Fruit fly (Drosophila melanogaster): ENCODE measurements around the gene Tbc1d15-17.
A peak's percentile ranks its signal among the peaks of the same experiment; 100 is the strongest.

Gene Tbc1d15-17

DNA sequence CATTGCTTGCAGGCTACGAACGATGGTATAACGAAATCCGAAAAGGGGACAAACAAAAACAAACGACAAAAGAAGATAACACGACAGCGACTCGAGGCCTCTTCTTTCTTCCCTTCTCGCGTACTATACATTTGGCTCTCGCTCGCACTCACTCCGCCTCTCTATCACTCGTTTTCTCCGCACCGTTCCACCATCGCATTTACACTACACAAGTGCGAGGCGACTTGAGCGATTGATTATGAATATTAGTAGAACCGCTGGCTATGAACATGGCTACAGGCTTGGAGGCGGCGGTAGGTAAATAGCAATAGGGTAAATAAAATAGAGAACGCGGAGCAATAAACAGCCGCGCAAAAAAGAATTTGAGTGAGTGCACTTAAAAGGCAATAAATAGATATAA lies 13.5 kb downstream of the Tbc1d15-17 start (continued):
- peak; percentile 52 for TF ChIP-seq odd (GFP tag; optimal IDR thresholded peaks at IDR 0.05)
- peak; percentile 24 for TF ChIP-seq Asciz (GFP tag; optimal IDR thresholded peaks at IDR 0.05)
- TF ChIP-seq Dad (GFP tag; optimal IDR thresholded peaks at IDR 0.05) = no peak
- peak; percentile 87 for TF ChIP-seq CG15479 (GFP tag; optimal IDR thresholded peaks at IDR 0.05)
- peak; percentile 24 for TF ChIP-seq Mes4 (GFP tag; optimal IDR thresholded peaks at IDR 0.05)
- 0 out of 2 replicates have a peak, but pooled peaks have one; percentile 16 for TF ChIP-seq Xrp1 (GFP tag; IDR thresholded peaks at IDR 0.05)
- peak; percentile 35 for TF ChIP-seq CG10543 (GFP tag; optimal IDR thresholded peaks at IDR 0.05)
- no peak for TF ChIP-seq CG16813 (GFP tag; IDR thresholded peaks at IDR 0.05; ENCODE audit: partially characterized antibody)
- TF ChIP-seq TFAM (GFP tag; optimal IDR thresholded peaks at IDR 0.05) = no peak
- TF ChIP-seq CG32772 (GFP tag; IDR thresholded peaks at IDR 0.05) = no peak
- peak; percentile 38 for TF ChIP-seq CG1792 (GFP tag; optimal IDR thresholded peaks at IDR 0.05)
- peak; percentile 18 for TF ChIP-seq cg (GFP tag; optimal IDR thresholded peaks at IDR 0.05)
- TF ChIP-seq Dfd (GFP tag; optimal IDR thresholded peaks at IDR 0.05) = no peak
- TF ChIP-seq gcm (GFP tag; optimal IDR thresholded peaks at IDR 0.05) = peak; percentile 32
- peak; percentile 4 for TF ChIP-seq CG13775 (GFP tag; optimal IDR thresholded peaks at IDR 0.05)
- peak; percentile 83 for TF ChIP-seq Deaf1 (tag; optimal IDR thresholded peaks at IDR 0.05)
- TF ChIP-seq lov (optimal IDR thresholded peaks at IDR 0.05) = no peak
- 0 out of 3 replicates have a peak, but pooled peaks have one; percentile 4 for TF ChIP-seq lov (GFP tag; IDR thresholded peaks at IDR 0.05)
- peak; percentile 28 for TF ChIP-seq fd64A (GFP tag; optimal IDR thresholded peaks at IDR 0.05)
- TF ChIP-seq tup (GFP tag; optimal IDR thresholded peaks at IDR 0.05) = no peak
- 0 out of 2 replicates have a peak, but pooled peaks have one; percentile 33 for TF ChIP-seq sim (GFP tag; IDR thresholded peaks at IDR 0.05)
- no peak for TF ChIP-seq Poxn (GFP tag; IDR thresholded peaks at IDR 0.05)
- TF ChIP-seq CoRest (tag; optimal IDR thresholded peaks at IDR 0.05) = peak; percentile 4
- peak; percentile 1 for TF ChIP-seq her (GFP tag; optimal IDR thresholded peaks at IDR 0.05)
- peak; percentile 56; the same call in 1 of the 2 replicates for TF ChIP-seq onecut (GFP tag; IDR thresholded peaks at IDR 0.05)
- peak; percentile 18 for TF ChIP-seq unpg (GFP tag; optimal IDR thresholded peaks at IDR 0.05)
- TF ChIP-seq CG11398 (GFP tag; optimal IDR thresholded peaks at IDR 0.05) = peak; percentile 21
- peak; percentile 16; the same call in 1 of the 2 replicates for TF ChIP-seq Adf1 (GFP tag; IDR thresholded peaks at IDR 0.05)
- peak; percentile 49 for TF ChIP-seq CG33213 (GFP tag; optimal IDR thresholded peaks at IDR 0.05)
- TF ChIP-seq rib (GFP tag; IDR thresholded peaks at IDR 0.05) = peak; percentile 53; the same call in 1 of the 2 replicates
- no peak for TF ChIP-seq stc (GFP tag; IDR thresholded peaks at IDR 0.05)
- no peak for TF ChIP-seq schlank (tag; optimal IDR thresholded peaks at IDR 0.05)
- TF ChIP-seq bab2 (GFP tag; optimal IDR thresholded peaks at IDR 0.05) = peak; percentile 59
- TF ChIP-seq twi (tag; optimal IDR thresholded peaks at IDR 0.05) = no peak
- TF ChIP-seq Lim3 (GFP tag; IDR thresholded peaks at IDR 0.05) = no peak
- peak; percentile 13 for TF ChIP-seq CG18619 (GFP tag; optimal IDR thresholded peaks at IDR 0.05)
- peak; percentile 24 for TF ChIP-seq D19A (tag; optimal IDR thresholded peaks at IDR 0.05)
- 0 out of 2 replicates have a peak, but pooled peaks have one; percentile 23 for TF ChIP-seq CG14441 (GFP tag; IDR thresholded peaks at IDR 0.05)
- TF ChIP-seq CG4360 (GFP tag; IDR thresholded peaks at IDR 0.05) = peak; percentile 58
- peak; percentile 39 for TF ChIP-seq CG7987 (GFP tag; optimal IDR thresholded peaks at IDR 0.05)
- peak; percentile 32; the same call in 1 of the 3 replicates for TF ChIP-seq zfh1 (GFP tag; IDR thresholded peaks at IDR 0.05)
- TF ChIP-seq z (GFP tag; IDR thresholded peaks at IDR 0.05) = peak; percentile 91
- no peak for TF ChIP-seq sc (optimal IDR thresholded peaks at IDR 0.05)
- TF ChIP-seq sc (GFP tag; optimal IDR thresholded peaks at IDR 0.05) = no peak
- peak; percentile 11; the same call in 1 of the 2 replicates for TF ChIP-seq Rfx (GFP tag; IDR thresholded peaks at IDR 0.05)
- TF ChIP-seq chinmo (GFP tag; IDR thresholded peaks at IDR 0.05; ENCODE audit: partially characterized antibody) = peak; percentile 74; the same call in 1 of the 4 replicates
- TF ChIP-seq hkb (optimal IDR thresholded peaks at IDR 0.05) = no peak
- 0 out of 2 replicates have a peak, but pooled peaks have one; percentile 33 for TF ChIP-seq hkb (GFP tag; IDR thresholded peaks at IDR 0.05)
- no peak for TF ChIP-seq CG9797 (GFP tag; optimal IDR thresholded peaks at IDR 0.05)
- TF ChIP-seq CG14965 (GFP tag; optimal IDR thresholded peaks at IDR 0.05; ENCODE audit: borderline replicate concordance) = no peak
- peak; percentile 47 for TF ChIP-seq kni (GFP tag; optimal IDR thresholded peaks at IDR 0.05)
